Fruit fly (Drosophila melanogaster): Measurements from ENCODE around the gene CG13001.

CG13001 gene

dm6 chrX:16934430-16934829 is 8.2 kb downstream of the CG13001 start:
- no peak for TF ChIP-seq CG14655 (GFP tag; optimal IDR thresholded peaks at IDR 0.05)
- no peak for TF ChIP-seq CG4496 (GFP tag; IDR thresholded peaks at IDR 0.05)
- TF ChIP-seq Pif1B (GFP tag; optimal IDR thresholded peaks at IDR 0.05), result no peak
- no peak for TF ChIP-seq rn (GFP tag; IDR thresholded peaks at IDR 0.05)
- TF ChIP-seq CG13204 (GFP tag; optimal IDR thresholded peaks at IDR 0.05), result no peak
- no peak for TF ChIP-seq gl (tag; optimal IDR thresholded peaks at IDR 0.05)
- no peak for TF ChIP-seq CG34367 (tag; optimal IDR thresholded peaks at IDR 0.05)
- TF ChIP-seq Snoo (tag; optimal IDR thresholded peaks at IDR 0.05), result no peak
- no peak for TF ChIP-seq Ets98B (GFP tag; IDR thresholded peaks at IDR 0.05)

- TF ChIP-seq Snoo (tag; optimal IDR thresholded peaks at IDR 0.05) (no peak), Ets98B (GFP tag; IDR thresholded peaks at IDR 0.05) (peak; percentile 38), CG17806 (tag; optimal IDR thresholded peaks at IDR 0.05) (peak; percentile 8), CG8159 (tag; optimal IDR thresholded peaks at IDR 0.05) (peak; percentile 12), CG15710 (tag; optimal IDR thresholded peaks at IDR 0.05) (peak; percentile 14), CG32121 (GFP tag; IDR thresholded peaks at IDR 0.05) (0 out of 2 replicates have a peak, but pooled peaks have one; percentile 22), CG12605 (GFP tag; IDR thresholded peaks at IDR 0.05) (no peak), Pif1A (GFP tag; optimal IDR thresholded peaks at IDR 0.05) (peak; percentile 16), EcR (GFP tag; optimal IDR thresholded peaks at IDR 0.05) (no peak), CG9948 (tag; optimal IDR thresholded peaks at IDR 0.05) (peak; percentile 13), CG13204 (GFP tag; optimal IDR thresholded peaks at IDR 0.05) (no peak), Pif1B (GFP tag; optimal IDR thresholded peaks at IDR 0.05) (no peak), CG4496 (GFP tag; IDR thresholded peaks at IDR 0.05) (peak; percentile 57; the same call in 1 of the 3 replicates), fd96Ca (GFP tag; IDR thresholded peaks at IDR 0.05) (0 out of 3 replicates have a peak, but pooled peaks have one; percentile 15), CG10348 (GFP tag; IDR thresholded peaks at IDR 0.05) (no peak), CG8301 (tag; optimal IDR thresholded peaks at IDR 0.05) (peak; percentile 41)
These were observed 9.8 kb downstream of the CG13001 start for dm6 chrX:16932820-16933386.

- TF ChIP-seq CG8301 (tag; optimal IDR thresholded peaks at IDR 0.05) (no peak), CG34367 (tag; optimal IDR thresholded peaks at IDR 0.05) (peak; percentile 29), gl (tag; optimal IDR thresholded peaks at IDR 0.05) (no peak), Ets98B (GFP tag; IDR thresholded peaks at IDR 0.05) (no peak; the same call in 1 of the 2 replicates), EcR (GFP tag; optimal IDR thresholded peaks at IDR 0.05) (no peak), CG9948 (tag; optimal IDR thresholded peaks at IDR 0.05) (peak; percentile 17), rn (GFP tag; IDR thresholded peaks at IDR 0.05) (no peak), fd96Ca (GFP tag; IDR thresholded peaks at IDR 0.05) (no peak; the same call in 2 of the 3 replicates), CG8159 (tag; optimal IDR thresholded peaks at IDR 0.05) (peak; percentile 23), CG17806 (tag; optimal IDR thresholded peaks at IDR 0.05) (peak; percentile 29), CG15710 (tag; optimal IDR thresholded peaks at IDR 0.05) (peak; percentile 16)
These were observed 10.5 kb downstream of the CG13001 start for dm6 chrX:16931994-16932819.

- TF ChIP-seq CG32121 (GFP tag; IDR thresholded peaks at IDR 0.05) (peak; percentile 83), CG15710 (tag; optimal IDR thresholded peaks at IDR 0.05) (peak; percentile 80), Ets98B (GFP tag; IDR thresholded peaks at IDR 0.05) (peak; percentile 56), Pif1A (GFP tag; optimal IDR thresholded peaks at IDR 0.05) (peak; percentile 70), CG10348 (GFP tag; IDR thresholded peaks at IDR 0.05) (no peak), D1 (tag; optimal IDR thresholded peaks at IDR 0.05) (peak; percentile 10), EcR (GFP tag; optimal IDR thresholded peaks at IDR 0.05) (no peak), Snoo (tag; optimal IDR thresholded peaks at IDR 0.05) (peak; percentile 63), CG12605 (GFP tag; IDR thresholded peaks at IDR 0.05) (peak; percentile 52), CG9948 (tag; optimal IDR thresholded peaks at IDR 0.05) (peak; percentile 69), CG34367 (tag; optimal IDR thresholded peaks at IDR 0.05) (peak; percentile 70), rn (GFP tag; IDR thresholded peaks at IDR 0.05) (peak; percentile 55), CG14655 (GFP tag; optimal IDR thresholded peaks at IDR 0.05) (peak; percentile 79), CG8301 (tag; optimal IDR thresholded peaks at IDR 0.05) (peak; percentile 76), fd96Ca (GFP tag; IDR thresholded peaks at IDR 0.05) (no peak; the same call in 2 of the 3 replicates), Pif1B (GFP tag; optimal IDR thresholded peaks at IDR 0.05) (peak; percentile 48), CG17806 (tag; optimal IDR thresholded peaks at IDR 0.05) (peak; percentile 74), CG13204 (GFP tag; optimal IDR thresholded peaks at IDR 0.05) (peak; percentile 26), CG8159 (tag; optimal IDR thresholded peaks at IDR 0.05) (peak; percentile 75), CG4496 (GFP tag; IDR thresholded peaks at IDR 0.05) (peak; percentile 84), gl (tag; optimal IDR thresholded peaks at IDR 0.05) (peak; percentile 24)
These were observed 12.0 kb downstream of the CG13001 start for dm6 chrX:16930465-16931286.

dm6 chrX:16926726-16927125 is 15.9 kb downstream of the CG13001 start:
- TF ChIP-seq CG8159 (tag; optimal IDR thresholded peaks at IDR 0.05) (no peak), Ets98B (GFP tag; IDR thresholded peaks at IDR 0.05) (no peak), CG13204 (GFP tag; optimal IDR thresholded peaks at IDR 0.05) (no peak), CG12605 (GFP tag; IDR thresholded peaks at IDR 0.05) (no peak), D1 (tag; optimal IDR thresholded peaks at IDR 0.05) (no peak), fd96Ca (GFP tag; IDR thresholded peaks at IDR 0.05) (no peak), EcR (GFP tag; optimal IDR thresholded peaks at IDR 0.05) (no peak), CG10348 (GFP tag; IDR thresholded peaks at IDR 0.05) (no peak), CG14655 (GFP tag; optimal IDR thresholded peaks at IDR 0.05) (no peak), rn (GFP tag; IDR thresholded peaks at IDR 0.05) (no peak), CG8301 (tag; optimal IDR thresholded peaks at IDR 0.05) (no peak), CG15710 (tag; optimal IDR thresholded peaks at IDR 0.05) (no peak), CG32121 (GFP tag; IDR thresholded peaks at IDR 0.05) (no peak), gl (tag; optimal IDR thresholded peaks at IDR 0.05) (no peak), Snoo (tag; optimal IDR thresholded peaks at IDR 0.05) (no peak), CG34367 (tag; optimal IDR thresholded peaks at IDR 0.05) (no peak), CG17806 (tag; optimal IDR thresholded peaks at IDR 0.05) (no peak), Pif1A (GFP tag; optimal IDR thresholded peaks at IDR 0.05) (no peak), CG4496 (GFP tag; IDR thresholded peaks at IDR 0.05) (no peak), Pif1B (GFP tag; optimal IDR thresholded peaks at IDR 0.05) (no peak)

All from whole organism, pupa.